Worm (Caenorhabditis elegans) whole organism, dauer: ENCODE data around the gene F44E2.6.
A peak's percentile ranks its signal among the peaks of the same experiment; 100 is the strongest.

Source experiments
- unc-62 ChIP-seq: sonication (generic microtip); optimal IDR thresholded peaks from 2 replicates; lab custom pipeline; 2017; ENCODE audit warnings: missing biosample characterization, missing genetic modification reagents, missing genetic modification characterization

The F44E2.6 gene

ce11 chrIII:8809245-8809971 lies 35.6 kb downstream of the F44E2.6 start, which contains the start of gene prx-19:
TSS of gene prx-19 (minus strand) at chrIII:8809295.
- no peak for TF ChIP-seq unc-62

DNA sequence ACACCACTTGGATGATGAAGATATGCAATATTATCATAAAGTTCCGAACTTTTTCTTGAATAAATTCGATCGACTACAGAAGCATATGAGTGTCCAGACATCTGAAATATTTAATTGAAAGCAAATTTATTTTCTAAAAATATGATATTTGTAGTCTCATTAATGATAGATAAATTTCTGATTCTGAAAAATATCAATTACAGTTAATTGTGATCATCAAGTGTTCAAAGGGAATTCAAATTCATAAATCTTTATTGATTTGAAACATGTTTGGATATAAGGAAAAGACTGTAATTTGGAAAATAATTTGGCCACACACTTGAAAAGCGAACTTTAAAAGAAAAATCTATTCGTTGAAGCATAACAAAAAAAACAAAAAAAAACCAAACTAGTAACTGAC lies 37.8 kb downstream of the F44E2.6 start, which contains the start of gene F54F2.7:
Gene F54F2.7 (minus strand): TSS at position 101 of the 400 bp plus-strand sequence.
- TF ChIP-seq unc-62, result no peak

ce11 chrIII:8805815-8806214 lies 39.2 kb downstream of the F44E2.6 start:
- TF ChIP-seq unc-62, result no peak

DNA sequence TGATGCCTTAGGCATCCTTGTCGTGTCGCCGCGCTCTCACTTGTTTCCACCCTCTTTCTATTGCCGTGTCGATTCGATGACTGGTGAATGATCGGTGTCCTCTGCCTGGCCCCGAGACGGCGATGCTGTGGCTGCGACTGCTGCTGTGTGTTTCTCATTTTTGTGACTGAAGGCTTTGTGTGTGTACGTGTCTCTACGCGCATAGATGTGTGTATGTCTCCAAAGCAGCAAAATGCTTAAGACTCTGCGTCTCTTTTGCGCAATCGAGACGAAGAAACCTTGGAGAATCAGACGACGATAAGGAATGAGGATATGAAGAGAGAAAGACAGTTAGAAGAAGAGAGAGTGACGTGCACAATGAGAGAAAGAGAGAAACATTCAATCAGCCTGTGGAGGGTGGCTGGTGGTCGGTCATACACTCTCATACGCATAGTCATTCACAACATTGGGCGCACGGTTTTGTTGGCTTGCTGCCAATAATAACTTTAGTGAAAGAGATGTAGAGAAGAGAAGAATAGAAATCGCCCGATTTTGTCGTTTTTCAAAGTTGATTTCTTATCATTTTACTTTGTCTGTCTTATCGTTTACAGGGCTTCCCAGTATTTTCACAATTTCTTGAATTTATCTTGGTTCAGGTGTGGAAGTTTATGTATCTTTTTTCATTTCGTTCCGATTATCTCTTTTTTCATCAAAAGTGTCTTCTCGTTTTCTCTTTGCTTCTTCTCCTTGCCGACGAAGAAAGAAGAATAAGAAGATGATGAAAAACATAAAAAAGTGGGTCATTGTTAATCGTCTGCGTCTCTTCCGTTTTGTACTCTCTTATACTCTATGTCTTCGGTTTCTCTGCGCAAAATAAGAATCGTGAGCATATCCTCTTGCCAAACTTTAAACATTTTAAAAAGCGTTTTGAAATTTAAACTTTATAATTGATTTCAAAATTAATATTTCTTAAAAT lies 42.9 kb downstream of the F44E2.6 start:
- TF ChIP-seq unc-62, result peak; percentile 14

- no peak for TF ChIP-seq unc-62
Measured at ce11 chrIII:8801352-8801863, 43.6 kb downstream of the F44E2.6 start.

DNA sequence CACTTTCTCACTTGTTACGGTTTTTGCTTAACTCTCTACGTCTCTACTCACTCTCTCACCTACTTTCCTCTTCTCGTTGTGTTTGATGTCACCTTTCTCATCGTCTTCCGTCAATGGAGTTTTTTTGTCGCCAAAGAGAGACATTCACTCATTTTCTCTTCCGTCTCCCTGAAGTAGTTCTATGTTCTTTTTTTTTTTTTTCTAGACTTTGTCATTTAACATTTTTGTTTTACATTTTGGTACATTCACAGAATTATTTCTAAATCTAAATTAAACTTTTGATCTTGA lies 44.3 kb downstream of the F44E2.6 start:
- TF ChIP-seq unc-62, result no peak

DNA sequence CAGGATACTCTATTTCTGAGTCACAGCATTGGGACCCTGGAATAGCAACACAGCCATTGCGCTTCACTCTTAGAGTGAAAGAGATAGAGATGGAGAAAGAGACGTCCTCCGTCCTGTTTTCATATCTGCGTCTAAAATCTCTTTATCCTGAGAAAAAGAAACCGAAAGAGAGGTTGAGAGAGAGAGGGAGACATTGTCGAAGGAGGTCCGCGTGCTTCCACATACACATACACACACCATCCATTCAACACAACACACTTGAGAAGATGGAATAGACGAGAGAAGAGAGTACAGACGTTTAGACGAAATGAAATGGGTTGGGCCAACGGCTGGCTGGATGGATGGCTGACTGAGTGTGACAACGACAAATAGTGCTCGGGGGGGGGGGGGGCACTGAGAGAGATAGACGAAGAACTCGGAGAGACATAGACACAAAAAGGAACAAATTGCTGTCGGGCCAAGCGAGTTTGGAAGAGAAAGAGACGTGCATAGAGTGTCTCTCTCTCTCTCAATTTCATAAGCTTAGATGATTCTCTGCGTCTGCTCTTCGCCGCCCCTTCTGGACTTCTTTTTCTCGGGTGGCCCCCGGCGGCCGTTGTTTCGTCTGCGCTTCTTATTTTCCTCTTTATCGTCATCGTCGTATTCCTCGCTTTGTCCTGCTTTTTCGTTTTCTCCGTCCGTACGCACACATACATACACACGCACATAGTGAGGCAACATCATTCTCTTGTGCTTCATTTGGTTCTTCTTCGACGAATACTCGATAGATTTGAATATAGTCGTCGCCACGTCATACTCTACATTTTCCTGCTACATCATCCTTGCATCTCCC lies 44.8 kb downstream of the F44E2.6 start, which contains the start of gene F54F2.6:
Gene F54F2.6 (minus strand): TSS at position 738 of the 832 bp plus-strand sequence.
- no peak for TF ChIP-seq unc-62

DNA sequence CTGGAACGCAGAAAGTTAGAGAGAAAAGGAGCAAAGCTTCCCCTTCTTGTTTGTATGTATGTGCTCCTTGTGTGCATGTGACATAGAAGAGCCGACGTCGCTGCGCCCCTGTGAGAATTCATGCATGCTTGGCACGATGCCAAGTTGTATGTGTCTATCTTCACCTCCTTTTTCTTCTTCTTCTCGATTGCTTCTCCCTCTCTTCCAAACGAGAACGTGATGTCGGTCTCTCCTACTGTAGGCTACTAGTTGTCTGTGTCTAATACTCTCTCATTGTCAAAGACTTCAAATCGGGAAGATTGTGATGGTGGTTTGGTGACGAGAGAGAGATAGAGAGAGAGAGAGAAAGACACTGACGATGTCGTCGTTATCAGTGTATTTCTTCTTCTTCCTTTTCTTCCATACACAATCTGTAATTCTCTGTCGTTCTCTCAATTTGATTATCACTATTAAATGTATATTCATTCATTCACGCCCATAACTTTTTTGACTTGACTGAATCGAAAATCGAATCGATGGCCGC lies 47.7 kb downstream of the F44E2.6 start:
- no peak for TF ChIP-seq unc-62

DNA sequence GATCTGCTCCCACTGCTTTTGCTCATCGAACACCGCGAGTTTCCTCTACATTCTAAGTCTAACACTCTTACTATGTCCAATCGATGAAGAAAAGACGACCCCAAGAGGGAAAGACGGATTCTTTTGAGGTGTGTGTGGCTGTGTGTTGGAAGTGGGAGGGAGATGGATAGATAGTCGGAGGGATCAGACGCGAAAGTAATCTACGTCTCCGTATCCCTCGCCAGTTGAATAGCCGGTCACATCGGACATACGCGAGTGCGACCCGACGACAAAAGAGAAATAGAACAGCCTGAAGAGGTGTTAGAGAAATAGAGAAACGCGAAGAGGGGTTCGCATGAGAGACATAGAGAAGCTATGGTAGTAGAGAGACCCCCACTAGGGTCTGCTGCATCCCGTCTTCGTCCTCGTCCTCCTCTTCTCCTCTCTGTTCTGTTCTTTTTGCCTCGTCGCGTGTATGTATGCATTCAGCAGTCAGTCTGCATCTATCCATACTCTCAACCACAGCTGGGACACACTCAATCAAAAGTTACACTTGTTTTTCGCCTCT lies 49.3 kb downstream of the F44E2.6 start:
- TF ChIP-seq unc-62, result no peak

DNA sequence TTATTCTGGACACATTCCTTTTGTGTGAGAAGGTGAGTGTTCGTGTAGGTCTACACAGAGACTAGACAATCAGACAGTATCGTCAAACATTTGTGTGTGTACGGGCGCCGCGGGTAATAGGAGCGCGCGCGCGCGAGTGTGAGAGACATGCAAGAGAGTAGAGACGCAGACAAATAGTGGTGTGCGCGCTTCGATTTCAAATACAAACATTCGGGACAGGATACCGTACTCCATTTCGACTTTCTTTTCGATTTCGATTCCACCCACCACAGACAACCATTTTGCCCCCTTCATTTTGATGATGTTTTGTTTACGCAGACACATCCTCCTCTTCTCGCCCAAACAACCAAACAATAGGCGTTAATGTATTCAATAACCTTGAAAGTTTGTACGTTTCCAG lies 50.2 kb downstream of the F44E2.6 start:
- TF ChIP-seq unc-62, result no peak
